Worm (Caenorhabditis elegans): Measurements from ENCODE around the gene Y43F8B.15.

Gene Y43F8B.15

DNA sequence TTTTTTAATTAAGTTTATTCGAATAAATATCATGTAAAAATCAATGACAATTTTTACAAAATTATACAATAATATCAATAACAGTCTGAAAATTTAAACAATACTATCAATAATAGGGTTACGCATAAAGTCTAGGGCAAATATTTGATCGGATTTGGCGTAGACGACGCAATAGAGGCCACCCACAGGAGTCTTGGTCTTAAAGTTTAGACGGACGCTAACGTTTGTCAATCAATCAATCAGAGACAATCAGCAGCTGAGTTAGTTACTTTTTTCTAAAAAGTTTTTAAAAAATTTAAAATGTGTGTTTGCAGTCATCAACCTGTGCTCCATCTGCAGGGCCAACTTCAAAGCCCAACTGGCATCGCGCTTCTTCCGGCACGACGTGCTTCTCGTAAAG is 29.4 kb upstream of the Y43F8B.15 start, which contains the start of gene Y43F8B.29:
Gene Y43F8B.29 (plus strand): TSS at position 301 of the 400 bp plus-strand sequence.
- no peak for TF ChIP-seq hpl-2 (GFP tag; optimal IDR thresholded peaks at IDR 0.05)
- no peak for TF ChIP-seq mab-9 (GFP tag; IDR thresholded peaks at IDR 0.05)
- no peak for TF ChIP-seq elt-2 (tag; optimal IDR thresholded peaks at IDR 0.05)
- TF ChIP-seq ets-5 (GFP tag; IDR thresholded peaks at IDR 0.05): no peak
- TF ChIP-seq grh-1 (GFP tag; IDR thresholded peaks at IDR 0.05): no peak
- no peak for TF ChIP-seq C34B4.2 (tag; optimal IDR thresholded peaks at IDR 0.05)

DNA sequence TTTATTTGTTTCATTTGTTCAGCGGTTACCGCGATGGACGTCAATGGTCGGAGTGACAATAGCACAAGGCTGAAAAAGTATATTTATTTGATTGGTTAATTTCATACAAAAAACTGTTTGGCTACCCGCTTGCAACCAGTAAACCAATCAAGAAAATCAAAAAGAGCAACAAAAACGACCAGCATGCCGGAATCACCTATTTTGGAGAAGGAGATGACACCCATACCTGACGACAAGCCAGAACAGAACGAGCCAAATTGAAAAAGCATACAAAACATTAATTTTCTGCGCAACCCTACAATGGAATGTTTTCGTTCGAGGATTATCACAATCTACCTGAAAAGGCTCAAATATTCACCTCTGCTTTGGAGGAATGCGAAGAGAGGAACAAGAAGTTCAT is 28.5 kb upstream of the Y43F8B.15 start, which contains the start of gene Y43F8B.7:
Gene Y43F8B.7 (plus strand): TSS at position 301 of the 400 bp plus-strand sequence.
- TF ChIP-seq mab-9 (GFP tag; IDR thresholded peaks at IDR 0.05) (no peak), elt-2 (tag; optimal IDR thresholded peaks at IDR 0.05) (no peak), nhr-28 (tag; optimal IDR thresholded peaks at IDR 0.05) (no peak), efl-3 (GFP tag; optimal IDR thresholded peaks at IDR 0.05) (no peak), nhr-85 (tag) (no peak), sox-4 (tag; optimal IDR thresholded peaks at IDR 0.05) (no peak), ceh-88 (GFP tag; IDR thresholded peaks at IDR 0.05) (no peak), grh-1 (GFP tag; IDR thresholded peaks at IDR 0.05) (no peak), lin-14 (GFP tag; optimal IDR thresholded peaks at IDR 0.05) (no peak)

DNA sequence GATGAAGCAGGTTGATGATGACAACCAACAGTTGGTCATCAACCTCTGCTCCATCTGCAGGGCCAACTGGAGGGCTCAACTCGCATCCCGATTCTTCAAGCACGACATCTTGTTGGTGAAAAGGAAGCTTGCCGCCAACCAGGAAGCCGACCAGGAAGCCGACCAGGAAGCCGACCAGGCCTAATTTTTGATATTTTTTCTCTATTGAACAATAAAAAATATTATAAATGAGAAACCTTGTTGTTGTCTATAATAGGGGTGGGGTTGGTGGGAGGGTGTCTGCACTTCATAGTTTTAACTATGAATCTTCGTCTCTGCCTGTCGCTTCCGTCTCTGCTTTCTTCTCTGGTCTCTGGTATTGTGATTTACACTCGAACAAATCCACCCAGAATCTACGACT is 23.8 kb upstream of the Y43F8B.15 start, which contains the start of gene Y43F8B.18:
Gene Y43F8B.18 (plus strand): TSS at position 301 of the 400 bp plus-strand sequence.
- TF ChIP-seq unc-62 (GFP tag; optimal IDR thresholded peaks at IDR 0.05): no peak
- TF ChIP-seq fkh-4 (tag; optimal IDR thresholded peaks at IDR 0.05; ENCODE audit: borderline replicate concordance): no peak
- TF ChIP-seq efl-1 (optimal IDR thresholded peaks at IDR 0.05): no peak
- no peak for TF ChIP-seq efl-1 (GFP tag; optimal IDR thresholded peaks at IDR 0.05 in 1 of 2)
- TF ChIP-seq nhr-77 (tag; optimal IDR thresholded peaks at IDR 0.05): no peak
- no peak for TF ChIP-seq ces-1 (GFP tag; optimal IDR thresholded peaks at IDR 0.05)
- no peak for TF ChIP-seq dpl-1 (GFP tag; optimal IDR thresholded peaks at IDR 0.05)
- no peak for TF ChIP-seq mep-1 (tag; optimal IDR thresholded peaks at IDR 0.05)
- TF ChIP-seq grh-1 (GFP tag; IDR thresholded peaks at IDR 0.05): no peak
- no peak for TF ChIP-seq nhr-20 (tag; optimal IDR thresholded peaks at IDR 0.05)
- TF ChIP-seq F16B12.6 (tag; optimal IDR thresholded peaks at IDR 0.05): no peak
- no peak for TF ChIP-seq C04F5.9 (tag; optimal IDR thresholded peaks at IDR 0.05)
- TF ChIP-seq nhr-90 (tag; optimal IDR thresholded peaks at IDR 0.05; ENCODE audit: poor library complexity): no peak
- TF ChIP-seq nhr-11 (tag; optimal IDR thresholded peaks at IDR 0.05): no peak
- TF ChIP-seq ceh-90 (tag; optimal IDR thresholded peaks at IDR 0.05): no peak
- TF ChIP-seq hlh-4 (tag; optimal IDR thresholded peaks at IDR 0.05): no peak
- TF ChIP-seq dsc-1 (tag; optimal IDR thresholded peaks at IDR 0.05): no peak
- no peak for TF ChIP-seq ama-1 (optimal IDR thresholded peaks at IDR 0.05)
- TF ChIP-seq ceh-82 (tag; optimal IDR thresholded peaks at IDR 0.05): no peak
- TF ChIP-seq aly-2 (tag; optimal IDR thresholded peaks at IDR 0.05): no peak
- TF ChIP-seq alr-1 (tag; optimal IDR thresholded peaks at IDR 0.05; ENCODE audit: borderline replicate concordance): no peak

DNA sequence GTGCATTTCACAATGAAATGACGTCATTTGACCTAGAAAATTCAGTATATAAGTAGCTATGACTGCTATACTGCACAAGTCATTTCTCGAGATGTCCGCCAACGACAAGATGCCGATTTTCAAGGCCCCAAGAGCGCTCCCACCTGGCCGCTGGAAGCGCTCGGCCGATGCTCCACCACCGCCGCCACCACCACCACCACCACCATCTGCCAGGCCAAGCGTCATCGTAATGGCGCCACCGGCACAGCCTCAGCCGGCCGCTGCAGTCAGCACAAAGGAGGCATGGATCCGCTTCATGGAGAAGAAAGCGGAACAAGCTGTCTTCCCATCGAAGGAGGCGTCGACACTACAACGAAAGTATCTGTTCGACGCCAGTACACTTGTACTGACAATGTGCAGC is 23.3 kb upstream of the Y43F8B.15 start, which contains the start of gene Y43F8B.28:
Gene Y43F8B.28 (plus strand): TSS at position 59 of the 400 bp plus-strand sequence.
- no peak for TF ChIP-seq pag-3 (tag; optimal IDR thresholded peaks at IDR 0.05; ENCODE audit: borderline replicate concordance, insufficient read depth)
- TF ChIP-seq nhr-76 (tag; optimal IDR thresholded peaks at IDR 0.05): no peak
- no peak for TF ChIP-seq elt-3 (tag; optimal IDR thresholded peaks at IDR 0.05)
- no peak for TF ChIP-seq ztf-4 (tag; optimal IDR thresholded peaks at IDR 0.05)

DNA sequence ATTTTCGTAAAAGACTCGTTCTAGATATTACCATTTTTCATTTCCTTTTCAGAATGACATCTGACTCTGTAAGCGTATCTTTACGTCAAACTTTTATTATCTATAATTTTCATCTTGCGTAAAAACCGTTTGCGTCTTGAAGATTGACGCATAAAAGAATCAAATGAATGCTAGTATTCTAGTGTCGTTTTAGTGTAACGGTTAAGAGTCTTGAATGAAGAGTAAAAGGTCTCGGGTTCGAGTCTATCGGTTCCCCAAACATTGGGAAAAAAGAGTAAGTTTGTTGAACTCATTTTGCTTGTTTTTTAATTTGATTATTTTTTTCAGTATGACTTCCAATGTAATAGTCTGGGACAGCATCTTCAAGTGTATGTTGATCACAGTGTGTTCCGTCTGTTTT is 22.6 kb upstream of the Y43F8B.15 start, which contains the start of gene Y43F8B.17:
Gene Y43F8B.17 (plus strand): TSS at position 215 of the 400 bp plus-strand sequence.
- TF ChIP-seq nhr-71 (tag; optimal IDR thresholded peaks at IDR 0.05): no peak
- peak; percentile 58 for TF ChIP-seq nhr-85 (tag)

All from whole organism, L1 larva.